Fruit fly (Drosophila melanogaster) whole organism, wandering third instar larva: ENCODE results near the gene RabX4.
A peak's percentile ranks its signal among the peaks of the same experiment; 100 is the strongest.

Source experiments
- Myc ChIP-seq: fragments of >200 bp; optimal IDR thresholded peaks from 2 replicates; lab custom pipeline; 2017
- N ChIP-seq: fragments of >200 bp; optimal IDR thresholded peaks from 2 replicates; lab custom pipeline; 2018; ENCODE audit warnings: missing biosample characterization, missing external identifiers, missing genetic modification characterization
- Rel ChIP-seq, 2 experiments: fragments of 200-800 bp; sonication (Bioruptor generic) in 1 of 2; optimal IDR thresholded peaks; 2 replicates in 1 of 2; 3 replicates in 1 of 2; lab custom pipeline; 2016 to 2019; ENCODE audit warnings: mild to moderate bottlenecking in 2 of 2, missing biosample characterization in 2 of 2, missing genetic modification characterization in 2 of 2, moderate library complexity in 1 of 2
- usp ChIP-seq: fragments of >200 bp; optimal IDR thresholded peaks from 2 replicates; lab custom pipeline; 2017; ENCODE audit warnings: missing biosample characterization, missing genetic modification characterization

DNA sequence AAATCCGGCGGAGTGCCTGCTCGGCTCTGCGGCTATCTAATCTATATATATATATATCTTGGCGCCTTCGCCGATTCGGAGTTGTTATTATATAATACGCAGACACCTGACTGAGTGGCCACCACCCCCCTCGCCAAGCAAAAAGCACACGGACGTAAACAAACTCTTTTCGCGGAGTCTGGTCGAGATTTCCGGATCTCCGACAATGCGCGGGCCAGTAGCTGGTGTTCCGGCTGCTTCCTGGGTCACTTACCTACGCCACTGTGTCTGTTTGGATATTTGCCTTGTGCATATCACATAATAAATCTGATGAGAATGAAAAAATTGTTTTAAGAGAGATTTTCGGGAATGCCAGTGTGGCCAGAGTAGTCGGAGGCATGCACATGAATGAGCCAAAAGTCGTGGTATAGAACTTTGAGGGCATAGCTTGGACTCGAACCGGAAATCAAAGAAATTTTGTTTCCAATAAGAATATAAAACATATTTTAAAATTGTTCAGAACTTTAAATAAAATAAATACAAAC is 41.1 kb downstream of the RabX4 start, which contains the start of gene CG5805:
- TF ChIP-seq N (GFP tag; lab: Kevin White, UChicago) = no peak
- no peak for TF ChIP-seq Myc (lab: Kevin White, UChicago)
- no peak for TF ChIP-seq Rel (GFP tag; optimal IDR thresholded peaks at IDR 0.05; lab: Kevin White, UChicago)
- peak; percentile 5 for TF ChIP-seq Rel (tag; optimal IDR thresholded peaks at IDR 0.05; lab: Kevin White, UChicago)
- TF ChIP-seq usp = no peak
